Worm (Caenorhabditis elegans) whole organism, late embryonic: ENCODE data around the gene klp-12.

ENCODE experiments used
- C08G9.2 ChIP-seq: sonication (generic microtip); optimal IDR thresholded peaks from 2 replicates; lab custom pipeline; 2016; ENCODE audit warnings: mild to moderate bottlenecking, missing genetic modification characterization, moderate library complexity, missing compliant biosample characterization
- Y22D7AL.16 ChIP-seq: sonication (generic microtip); optimal IDR thresholded peaks from 2 replicates; lab custom pipeline; 2016; ENCODE audit warnings: missing genetic modification characterization, missing compliant biosample characterization
- ahr-1 ChIP-seq: sonication (generic microtip); optimal IDR thresholded peaks from 2 replicates; lab custom pipeline; 2016; ENCODE audit warnings: missing genetic modification characterization, missing compliant biosample characterization
- ceh-14 ChIP-seq: sonication (generic microtip); optimal IDR thresholded peaks from 2 replicates; lab custom pipeline; 2016; ENCODE audit warnings: missing genotype, missing genetic modification characterization, missing compliant biosample characterization
- ceh-18 ChIP-seq: sonication (generic microtip); optimal IDR thresholded peaks from 2 replicates; lab custom pipeline; 2016; ENCODE audit warnings: missing genetic modification characterization, missing compliant biosample characterization
- ceh-19 ChIP-seq: fragments of 200-800 bp; sonication (Bioruptor generic); optimal IDR thresholded peaks from 2 replicates; lab custom pipeline; 2018; ENCODE audit warnings: mild to moderate bottlenecking, missing genetic modification characterization, missing compliant biosample characterization
- ceh-2 ChIP-seq: sonication (generic microtip); optimal IDR thresholded peaks from 2 replicates; lab custom pipeline; 2016; ENCODE audit warnings: missing genotype, missing genetic modification characterization, missing compliant biosample characterization
- ceh-22 ChIP-seq: sonication (generic microtip); optimal IDR thresholded peaks from 2 replicates; lab custom pipeline; 2017; ENCODE audit warnings: missing biosample characterization, missing genetic modification characterization
- ceh-24 ChIP-seq: sonication (generic microtip); optimal IDR thresholded peaks from 2 replicates; lab custom pipeline; 2016; ENCODE audit warnings: mild to moderate bottlenecking, missing genetic modification characterization, missing compliant biosample characterization
- ceh-31 ChIP-seq: sonication (generic microtip); optimal IDR thresholded peaks from 2 replicates; lab custom pipeline; 2016; ENCODE audit warnings: missing genetic modification characterization, missing compliant biosample characterization
- ceh-34 ChIP-seq: sonication (generic microtip); optimal IDR thresholded peaks from 2 replicates; lab custom pipeline; 2016; ENCODE audit warnings: mild to moderate bottlenecking, missing genetic modification characterization, missing compliant biosample characterization
- ceh-48 ChIP-seq: sonication (generic microtip); optimal IDR thresholded peaks from 2 replicates; lab custom pipeline; 2016; ENCODE audit warnings: missing genetic modification characterization, inconsistent platforms, missing compliant biosample characterization
- ceh-6 ChIP-seq: fragments of 200-800 bp; sonication (Bioruptor generic); optimal IDR thresholded peaks from 2 replicates; lab custom pipeline; 2018; ENCODE audit warnings: mild to moderate bottlenecking, missing genetic modification characterization, missing compliant biosample characterization
- dmd-4 ChIP-seq: sonication (generic microtip); optimal IDR thresholded peaks from 2 replicates; lab custom pipeline; 2016; ENCODE audit warnings: borderline replicate concordance, missing genetic modification characterization, missing compliant biosample characterization
- ets-4 ChIP-seq: sonication (generic microtip); optimal IDR thresholded peaks from 2 replicates; lab custom pipeline; 2016; ENCODE audit warnings: missing genetic modification characterization, missing compliant biosample characterization
- eyg-1 ChIP-seq: sonication (generic microtip); optimal IDR thresholded peaks from 2 replicates; lab custom pipeline; 2016; ENCODE audit warnings: missing genotype, missing genetic modification characterization, missing compliant biosample characterization
- fax-1 ChIP-seq: sonication (generic microtip); optimal IDR thresholded peaks from 2 replicates; lab custom pipeline; 2016; ENCODE audit warnings: missing genotype, missing genetic modification characterization, missing compliant biosample characterization
- fkh-10 ChIP-seq: fragments of 150-350 bp; optimal IDR thresholded peaks from 2 replicates; lab custom pipeline; 2014; ENCODE audit warnings: missing biosample characterization, missing genetic modification reagents, missing genetic modification characterization
- hlh-13 ChIP-seq: fragments of 200-800 bp; sonication (Bioruptor generic); optimal IDR thresholded peaks from 2 replicates; lab custom pipeline; 2018; ENCODE audit warnings: mild to moderate bottlenecking, missing genetic modification characterization, missing compliant biosample characterization
- hlh-15 ChIP-seq: sonication (generic microtip); optimal IDR thresholded peaks from 2 replicates; lab custom pipeline; 2016; ENCODE audit warnings: missing genetic modification characterization, missing compliant biosample characterization
- hlh-30 ChIP-seq: sonication (generic microtip); optimal IDR thresholded peaks from 2 replicates; lab custom pipeline; 2017; ENCODE audit warnings: antibody characterized with exemption, missing genetic modification characterization, missing compliant biosample characterization; ENCODE audit not compliant: insufficient read depth
- hlh-6 ChIP-seq: sonication (generic microtip); optimal IDR thresholded peaks from 2 replicates; lab custom pipeline; 2016; ENCODE audit warnings: missing genotype, missing genetic modification characterization, missing compliant biosample characterization
- hlh-8 ChIP-seq: sonication (generic microtip); optimal IDR thresholded peaks from 2 replicates; lab custom pipeline; 2016; ENCODE audit warnings: missing genotype, missing genetic modification characterization, missing compliant biosample characterization
- lim-6 ChIP-seq: sonication (generic microtip); optimal IDR thresholded peaks from 2 replicates; lab custom pipeline; 2016; ENCODE audit warnings: missing genetic modification characterization, missing compliant biosample characterization
- lin-11 ChIP-seq: fragments of 200-800 bp; sonication (Bioruptor generic); optimal IDR thresholded peaks from 2 replicates; lab custom pipeline; 2018; ENCODE audit warnings: mild to moderate bottlenecking, missing genetic modification characterization, missing compliant biosample characterization
- madf-2 ChIP-seq: sonication (generic microtip); optimal IDR thresholded peaks from 2 replicates; lab custom pipeline; 2017; ENCODE audit warnings: missing genetic modification characterization, missing compliant biosample characterization
- mec-3 ChIP-seq: sonication (generic microtip); optimal IDR thresholded peaks from 2 replicates; lab custom pipeline; 2016; ENCODE audit warnings: borderline replicate concordance, missing genetic modification characterization, missing compliant biosample characterization
- nfya-1 ChIP-seq: sonication (generic microtip); optimal IDR thresholded peaks from 2 replicates; lab custom pipeline; 2017; ENCODE audit warnings: missing genetic modification characterization, mild to moderate bottlenecking, missing compliant biosample characterization, antibody characterized with exemption, moderate library complexity
- nhr-232 ChIP-seq: sonication (generic microtip); optimal IDR thresholded peaks from 2 replicates; lab custom pipeline; 2016; ENCODE audit warnings: missing genetic modification characterization, missing compliant biosample characterization
- npax-4 ChIP-seq: sonication (generic microtip); optimal IDR thresholded peaks from 2 replicates; lab custom pipeline; 2016; ENCODE audit warnings: missing genetic modification characterization, missing compliant biosample characterization
- pax-1 ChIP-seq: fragments of 150-350 bp; optimal IDR thresholded peaks from 2 replicates; lab custom pipeline; 2014; ENCODE audit warnings: missing biosample characterization, missing genetic modification characterization
- pha-2 ChIP-seq: sonication (generic microtip); optimal IDR thresholded peaks from 2 replicates; lab custom pipeline; 2017; ENCODE audit warnings: mild to moderate bottlenecking, missing genetic modification characterization, missing compliant biosample characterization
- pha-4 ChIP-seq: fragments of 150-350 bp; optimal IDR thresholded peaks from 2 replicates; lab custom pipeline; 2018; ENCODE audit warnings: missing biosample characterization, missing genetic modification reagents, missing genetic modification characterization
- ref-2 ChIP-seq: sonication (generic microtip); optimal IDR thresholded peaks from 2 replicates; lab custom pipeline; 2016; ENCODE audit warnings: missing genetic modification characterization, missing compliant biosample characterization
- rnt-1 ChIP-seq: sonication (generic microtip); optimal IDR thresholded peaks from 2 replicates; lab custom pipeline; 2016; ENCODE audit warnings: missing genetic modification characterization, missing compliant biosample characterization
- sox-2 ChIP-seq: fragments of 200-800 bp; sonication (Bioruptor generic); IDR thresholded peaks from 2 replicates; pipeline ENCODE4 v1.3.6; 2022; ENCODE audit warnings: missing genetic modification reagents, missing genetic modification characterization, missing compliant biosample characterization
- sox-4 ChIP-seq: sonication (generic microtip); optimal IDR thresholded peaks from 2 replicates; lab custom pipeline; 2017; ENCODE audit warnings: mild to moderate bottlenecking, missing genetic modification characterization, inconsistent platforms, missing compliant biosample characterization
- tbx-2 ChIP-seq: sonication (generic microtip); optimal IDR thresholded peaks from 2 replicates; lab custom pipeline; 2016; ENCODE audit warnings: missing genetic modification characterization, missing compliant biosample characterization
- ttx-3 ChIP-seq: sonication (generic microtip); optimal IDR thresholded peaks from 2 replicates; lab custom pipeline; 2016; ENCODE audit warnings: missing genetic modification reagents, missing genetic modification characterization, missing compliant biosample characterization
- unc-42 ChIP-seq: sonication (generic microtip); optimal IDR thresholded peaks from 2 replicates; lab custom pipeline; 2016; ENCODE audit warnings: missing genotype, missing genetic modification characterization, missing compliant biosample characterization
- unc-55 ChIP-seq: sonication (generic microtip); optimal IDR thresholded peaks from 2 replicates; lab custom pipeline; 2017; ENCODE audit warnings: missing biosample characterization, missing genetic modification reagents, missing genetic modification characterization
- unc-86 ChIP-seq: sonication (generic microtip); optimal IDR thresholded peaks from 2 replicates; lab custom pipeline; 2016; ENCODE audit warnings: missing genetic modification characterization, missing compliant biosample characterization
- zip-5 ChIP-seq: sonication (generic microtip); optimal IDR thresholded peaks from 2 replicates; lab custom pipeline; 2016; ENCODE audit warnings: missing genetic modification characterization, missing compliant biosample characterization
- ztf-16 ChIP-seq: sonication (generic microtip); optimal IDR thresholded peaks from 2 replicates; lab custom pipeline; 2017; ENCODE audit warnings: missing genetic modification characterization, missing compliant biosample characterization

klp-12 gene

ce11 chrIV:11310624-11311023, 49.0 kb downstream of the klp-12 start, which contains the start of gene znf-207 (continued):
- TF ChIP-seq zip-5 (tag; lab: Kevin White, UChicago) (peak; percentile 42), ceh-14 (peak; percentile 90), ahr-1 (tag; lab: Kevin White, UChicago) (peak; percentile 8), fkh-10 (no peak), pax-1 (no peak), ceh-48 (tag; lab: Kevin White, UChicago) (no peak), ztf-16 (no peak), pha-2 (tag; lab: Kevin White, UChicago) (peak; percentile 2), ceh-18 (tag; lab: Kevin White, UChicago) (peak; percentile 27), fax-1 (tag; lab: Kevin White, UChicago) (peak; percentile 54), ttx-3 (peak; percentile 23), C08G9.2 (tag; lab: Kevin White, UChicago) (no peak), ceh-22 (no peak), ceh-34 (peak; percentile 59), tbx-2 (tag; lab: Kevin White, UChicago) (peak; percentile 78), unc-86 (tag; lab: Kevin White, UChicago) (no peak), Y22D7AL.16 (tag; lab: Kevin White, UChicago) (no peak)

DNA sequence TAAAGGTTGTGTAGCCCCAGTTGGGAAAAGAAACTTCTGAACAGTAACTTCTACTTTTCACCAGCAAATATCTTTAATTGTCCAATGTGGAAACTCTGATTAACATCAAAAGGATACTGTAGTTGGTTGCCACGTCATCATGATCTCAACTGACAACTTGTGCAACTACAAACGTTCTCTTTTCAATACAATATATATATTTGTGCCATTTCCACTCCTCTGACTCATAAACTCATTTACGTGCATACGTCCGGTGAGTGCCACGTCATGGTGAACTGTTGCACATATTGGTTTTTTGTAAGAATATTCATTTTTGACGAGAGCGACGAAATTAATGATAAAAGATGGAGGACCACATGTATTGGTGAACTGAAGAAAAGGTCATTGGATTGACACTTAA, 51.9 kb downstream of the klp-12 start:
- TF ChIP-seq lim-6 (tag; lab: Kevin White, UChicago) (no peak), ceh-34 (no peak), rnt-1 (tag; lab: Kevin White, UChicago) (no peak), pax-1 (no peak), ceh-19 (GFP tag; lab: Kevin White, UChicago) (no peak), ets-4 (no peak), hlh-30 (no peak), madf-2 (tag; lab: Kevin White, UChicago) (no peak), lin-11 (tag; lab: Kevin White, UChicago) (no peak), ceh-18 (tag; lab: Kevin White, UChicago) (no peak), eyg-1 (tag; lab: Kevin White, UChicago) (no peak), hlh-8 (tag; lab: Kevin White, UChicago) (no peak), ttx-3 (no peak), ztf-16 (no peak)
- TF ChIP-seq, all 69 proteins: peak for 0

- TF ChIP-seq lim-6 (tag; lab: Kevin White, UChicago) (no peak), ztf-16 (no peak), hlh-8 (tag; lab: Kevin White, UChicago) (no peak), nhr-232 (tag; lab: Kevin White, UChicago) (no peak), hlh-15 (tag; lab: Kevin White, UChicago) (no peak), ceh-22 (no peak), sox-2 (GFP tag; lab: Robert Waterston, UW) (no peak), ceh-34 (no peak), ceh-6 (GFP tag; lab: Kevin White, UChicago) (no peak), ceh-19 (GFP tag; lab: Kevin White, UChicago) (no peak), pha-4 (tag; lab: Kevin White, UChicago) (no peak), hlh-6 (tag; lab: Kevin White, UChicago) (no peak), ref-2 (tag; lab: Kevin White, UChicago) (no peak), unc-42 (tag; lab: Kevin White, UChicago) (no peak), zip-5 (tag; lab: Kevin White, UChicago) (no peak), ttx-3 (no peak)
Measured at ce11 chrIV:11306548-11306947, 53.1 kb downstream of the klp-12 start, which contains the start of gene B0035.13. B0035.13 (minus strand) TSS chrIV:11306720.

- no peak for TF ChIP-seq ceh-18 (tag; lab: Kevin White, UChicago)
- no peak for TF ChIP-seq ceh-24 (tag; lab: Kevin White, UChicago)
- no peak for TF ChIP-seq mec-3 (tag; lab: Kevin White, UChicago)
- no peak for TF ChIP-seq sox-4 (tag; lab: Kevin White, UChicago)
- no peak for TF ChIP-seq hlh-13
- TF ChIP-seq nfya-1 (tag; lab: Kevin White, UChicago): no peak
- no peak for TF ChIP-seq tbx-2 (tag; lab: Kevin White, UChicago)
- TF ChIP-seq hlh-15 (tag; lab: Kevin White, UChicago): no peak
- TF ChIP-seq ceh-6 (GFP tag; lab: Kevin White, UChicago): no peak
- TF ChIP-seq pax-1: no peak
- TF ChIP-seq Y22D7AL.16 (tag; lab: Kevin White, UChicago): no peak
- TF ChIP-seq ceh-2 (tag; lab: Kevin White, UChicago): no peak
- TF ChIP-seq ceh-31 (tag; lab: Kevin White, UChicago): no peak
- TF ChIP-seq unc-55 (GFP tag; lab: Kevin White, UChicago): no peak
- TF ChIP-seq dmd-4 (tag; lab: Kevin White, UChicago): no peak
- TF ChIP-seq lim-6 (tag; lab: Kevin White, UChicago): no peak
- TF ChIP-seq npax-4 (tag; lab: Kevin White, UChicago): no peak
Measured at ce11 chrIV:11304970-11305369, 54.7 kb downstream of the klp-12 start.
